Fruit fly (Drosophila melanogaster) whole organism, embryonic: ENCODE data around the gene MSAmiP.
A peak's percentile ranks its signal among the peaks of the same experiment; 100 is the strongest.

ENCODE experiments used
- Antp ChIP-seq: fragments of 200-800 bp; sonication (Bioruptor generic); optimal IDR thresholded peaks from 3 replicates; lab custom pipeline; 2016; ENCODE audit warnings: missing biosample characterization, missing genetic modification characterization
- CG10979 ChIP-seq: fragments of 200-800 bp; sonication (Bioruptor generic); optimal IDR thresholded peaks from 2 replicates; lab custom pipeline; 2018; ENCODE audit warnings: missing biosample characterization, mild to moderate bottlenecking, missing genetic modification characterization, moderate library complexity
- CG11093 ChIP-seq: fragments of 200-800 bp; sonication (Bioruptor generic); IDR thresholded peaks from 3 replicates; pipeline ENCODE4 v1.3.6; 2022; ENCODE audit warnings: missing biosample characterization, missing genetic modification characterization
- CG11504 ChIP-seq: fragments of 200-800 bp; sonication (Bioruptor generic); optimal IDR thresholded peaks from 3 replicates; lab custom pipeline; 2019; ENCODE audit warnings: missing biosample characterization, mild to moderate bottlenecking, missing genetic modification characterization, moderate library complexity
- CG12071 ChIP-seq: fragments of 200-800 bp; sonication (Bioruptor generic); optimal IDR thresholded peaks from 3 replicates; lab custom pipeline; 2018; ENCODE audit warnings: missing biosample characterization, mild to moderate bottlenecking, missing genetic modification characterization
- CG12744 ChIP-seq: fragments of 200-800 bp; sonication (Bioruptor generic); optimal IDR thresholded peaks from 2 replicates; lab custom pipeline; 2016; ENCODE audit warnings: missing biosample characterization, missing genetic modification characterization
- CG13287 ChIP-seq: fragments of 200-800 bp; sonication (Bioruptor generic); IDR thresholded peaks from 2 replicates; pipeline ENCODE4 v1.3.6; 2022; ENCODE audit warnings: missing biosample characterization, missing genetic modification characterization; ENCODE audit not compliant: partially characterized antibody
- CG14014 ChIP-seq: fragments of 200-800 bp; sonication (Bioruptor generic); IDR thresholded peaks from 2 replicates; pipeline ENCODE4 v1.3.6; 2022; ENCODE audit warnings: missing biosample characterization, missing genetic modification characterization
- CG1602 ChIP-seq: fragments of 200-800 bp; sonication (Bioruptor generic); optimal IDR thresholded peaks from 3 replicates; lab custom pipeline; 2016; ENCODE audit warnings: missing biosample characterization, missing genetic modification characterization
- CG1603 ChIP-seq: fragments of 200-800 bp; sonication (Bioruptor generic); optimal IDR thresholded peaks from 2 replicates; lab custom pipeline; 2019; ENCODE audit warnings: missing biosample characterization, mild to moderate bottlenecking, missing genetic modification characterization, moderate library complexity
- CG17328 ChIP-seq: fragments of 200-800 bp; sonication (Bioruptor generic); IDR thresholded peaks from 2 replicates; pipeline ENCODE4 v1.3.6; 2022; ENCODE audit warnings: missing biosample characterization, missing genetic modification characterization
- CG1792 ChIP-seq: fragments of 200-800 bp; sonication (Bioruptor generic); optimal IDR thresholded peaks from 2 replicates; lab custom pipeline; 2016; ENCODE audit warnings: missing biosample characterization, missing genetic modification characterization
- CG18262 ChIP-seq: fragments of 200-800 bp; optimal IDR thresholded peaks from 3 replicates; lab custom pipeline; 2019; ENCODE audit warnings: missing biosample characterization, mild to moderate bottlenecking, missing genetic modification characterization, moderate library complexity
- CG3407 ChIP-seq: fragments of 200-800 bp; sonication (Bioruptor generic); optimal IDR thresholded peaks from 2 replicates; lab custom pipeline; 2018; ENCODE audit warnings: missing biosample characterization, mild to moderate bottlenecking, missing genetic modification characterization
- CG5953 ChIP-seq: fragments of 200-800 bp; sonication (Bioruptor generic); IDR thresholded peaks from 2 replicates; pipeline ENCODE4 v1.3.6; 2022; ENCODE audit warnings: missing biosample characterization, missing genetic modification characterization
- CG7271 ChIP-seq: fragments of 200-800 bp; sonication (Bioruptor generic); optimal IDR thresholded peaks from 2 replicates; lab custom pipeline; 2018; ENCODE audit warnings: missing biosample characterization, mild to moderate bottlenecking, missing genetic modification characterization, moderate library complexity
- CG7556 ChIP-seq: fragments of 200-800 bp; sonication (Bioruptor generic); optimal IDR thresholded peaks from 2 replicates; lab custom pipeline; 2017; ENCODE audit warnings: missing biosample characterization, mild to moderate bottlenecking, missing genetic modification characterization
- CG8765 ChIP-seq: fragments of 200-800 bp; sonication (Bioruptor generic); IDR thresholded peaks from 2 replicates; pipeline ENCODE4 v1.3.6; 2022; ENCODE audit warnings: missing biosample characterization, missing genetic modification characterization
- CG9727 ChIP-seq: fragments of 200-800 bp; sonication (Bioruptor generic); optimal IDR thresholded peaks from 3 replicates; lab custom pipeline; 2017; ENCODE audit warnings: missing biosample characterization, mild to moderate bottlenecking, missing genetic modification characterization
- Camta ChIP-seq: fragments of 200-800 bp; sonication (Bioruptor generic); optimal IDR thresholded peaks from 2 replicates; lab custom pipeline; 2016; ENCODE audit warnings: missing biosample characterization, missing genetic modification characterization
- CrebB ChIP-seq: fragments of 200-800 bp; sonication (Bioruptor generic); optimal IDR thresholded peaks from 3 replicates; lab custom pipeline; 2018; ENCODE audit warnings: missing biosample characterization, mild to moderate bottlenecking, missing genetic modification characterization
- Dbx ChIP-seq: fragments of 200-800 bp; sonication (Bioruptor generic); IDR thresholded peaks from 3 replicates; pipeline ENCODE4 v1.3.6; 2022; ENCODE audit warnings: missing biosample characterization, missing genetic modification characterization
- Fer1 ChIP-seq: fragments of 200-800 bp; sonication (Bioruptor generic); optimal IDR thresholded peaks from 2 replicates; lab custom pipeline; 2017; ENCODE audit warnings: missing biosample characterization, mild to moderate bottlenecking, missing genetic modification characterization
- HLH4C ChIP-seq: fragments of 200-800 bp; sonication (Bioruptor generic); IDR thresholded peaks from 3 replicates; pipeline ENCODE4 v1.3.6; 2022; ENCODE audit warnings: missing biosample characterization, missing genetic modification characterization; ENCODE audit not compliant: partially characterized antibody
- HmgD ChIP-seq: fragments of 200-800 bp; sonication (Bioruptor generic); optimal IDR thresholded peaks from 3 replicates; lab custom pipeline; 2016; ENCODE audit warnings: missing biosample characterization, missing genetic modification characterization
- Lim3 ChIP-seq: fragments of 200-800 bp; sonication (Bioruptor generic); IDR thresholded peaks from 2 replicates; pipeline ENCODE4 v1.3.6; 2022; ENCODE audit warnings: missing biosample characterization, missing genetic modification characterization
- MESR4 ChIP-seq: fragments of 200-800 bp; sonication (Bioruptor generic); optimal IDR thresholded peaks from 2 replicates; lab custom pipeline; 2018; ENCODE audit warnings: missing biosample characterization, mild to moderate bottlenecking, missing genetic modification characterization, moderate library complexity
- NK7.1 ChIP-seq: fragments of 200-800 bp; sonication (Bioruptor generic); optimal IDR thresholded peaks from 3 replicates; lab custom pipeline; 2016; ENCODE audit warnings: missing biosample characterization, missing genetic modification characterization
- NfI ChIP-seq: fragments of 200-800 bp; sonication (Bioruptor generic); optimal IDR thresholded peaks from 3 replicates; lab custom pipeline; 2018; ENCODE audit warnings: missing biosample characterization, mild to moderate bottlenecking, missing genetic modification characterization, moderate library complexity
- Ptx1 ChIP-seq: fragments of 200-800 bp; sonication (Bioruptor generic); IDR thresholded peaks from 2 replicates; pipeline ENCODE4 v1.3.6; 2022; ENCODE audit warnings: missing biosample characterization, missing genetic modification characterization
- Ravus ChIP-seq: fragments of 200-800 bp; sonication (Bioruptor generic); IDR thresholded peaks from 2 replicates; pipeline ENCODE4 v1.3.6; 2022; ENCODE audit warnings: missing biosample characterization, missing genetic modification characterization
- Sin3A ChIP-seq: fragments of >200 bp; optimal IDR thresholded peaks from 2 replicates; lab custom pipeline; 2018
- Xbp1 ChIP-seq: fragments of 200-800 bp; sonication (Bioruptor generic); optimal IDR thresholded peaks from 3 replicates; lab custom pipeline; 2016; ENCODE audit warnings: missing biosample characterization, mild to moderate bottlenecking, missing genetic modification characterization
- ap ChIP-seq: fragments of 200-800 bp; sonication (Bioruptor generic); IDR thresholded peaks from 2 replicates; pipeline ENCODE4 v1.3.6; 2022; ENCODE audit warnings: missing biosample characterization, missing genetic modification characterization
- dmrt11E ChIP-seq: fragments of 200-800 bp; sonication (Bioruptor generic); optimal IDR thresholded peaks from 3 replicates; lab custom pipeline; 2018; ENCODE audit warnings: missing biosample characterization, mild to moderate bottlenecking, missing genetic modification characterization, moderate library complexity
- grau ChIP-seq: fragments of 200-800 bp; optimal IDR thresholded peaks from 3 replicates; lab custom pipeline; 2019; ENCODE audit warnings: missing biosample characterization, mild to moderate bottlenecking, missing genetic modification characterization, moderate library complexity
- gsb ChIP-seq: fragments of 200-800 bp; sonication (Bioruptor generic); IDR thresholded peaks from 2 replicates; pipeline ENCODE4 v1.3.6; 2022; ENCODE audit warnings: missing biosample characterization, missing genetic modification characterization
- hbn ChIP-seq: fragments of 200-800 bp; sonication (Bioruptor generic); IDR thresholded peaks from 2 replicates; pipeline ENCODE4 v1.3.6; 2022; ENCODE audit warnings: missing biosample characterization, missing genetic modification characterization; ENCODE audit not compliant: partially characterized antibody
- jigr1 ChIP-seq: fragments of 200-800 bp; sonication (Bioruptor generic); IDR thresholded peaks from 3 replicates; pipeline ENCODE4 v1.3.6; 2022; ENCODE audit warnings: missing biosample characterization, missing genetic modification characterization
- lola ChIP-seq, 3 experiments: fragments of >200 bp in 2 of 3; fragments of 200-800 bp in 1 of 3; sonication (Bioruptor generic) in 1 of 3; optimal IDR thresholded peaks; 2 replicates each; lab custom pipeline; 2017 to 2019; ENCODE audit warnings: missing biosample characterization in 3 of 3, missing genetic modification characterization in 3 of 3, mild to moderate bottlenecking in 1 of 3, moderate library complexity in 1 of 3
- lov ChIP-seq, 2 experiments: fragments of 200-800 bp in 1 of 2; fragments of >200 bp in 1 of 2; sonication (Bioruptor generic) in 1 of 2; IDR thresholded peaks in 1 of 2; optimal IDR thresholded peaks in 1 of 2; 2 replicates in 1 of 2; 3 replicates in 1 of 2; pipeline versions ENCODE4 v1.3.6 to Lab custom; 2017 to 2022; ENCODE audit warnings: missing biosample characterization in 1 of 2, missing genetic modification characterization in 1 of 2
- nerfin-1 ChIP-seq: fragments of 200-800 bp; sonication (Bioruptor generic); optimal IDR thresholded peaks from 3 replicates; lab custom pipeline; 2019; ENCODE audit warnings: missing biosample characterization, mild to moderate bottlenecking, missing genetic modification characterization, moderate library complexity
- oc ChIP-seq: fragments of 200-800 bp; sonication (Bioruptor generic); optimal IDR thresholded peaks from 2 replicates; lab custom pipeline; 2018; ENCODE audit warnings: missing biosample characterization, mild to moderate bottlenecking, missing genetic modification characterization, moderate library complexity
- p53 ChIP-seq: fragments of 200-800 bp; sonication (Bioruptor generic); optimal IDR thresholded peaks from 2 replicates; lab custom pipeline; 2016; ENCODE audit warnings: missing biosample characterization, missing genetic modification characterization
- pros ChIP-seq: fragments of 200-800 bp; sonication (Bioruptor generic); optimal IDR thresholded peaks from 3 replicates; lab custom pipeline; 2019; ENCODE audit warnings: missing biosample characterization, mild to moderate bottlenecking, missing genetic modification characterization, moderate library complexity
- repo ChIP-seq: fragments of 200-800 bp; sonication (Bioruptor generic); optimal IDR thresholded peaks from 2 replicates; lab custom pipeline; 2016; ENCODE audit warnings: missing biosample characterization, missing genetic modification characterization
- row ChIP-seq: fragments of 200-800 bp; sonication (Bioruptor generic); IDR thresholded peaks from 3 replicates; pipeline ENCODE4 v1.3.6; 2022; ENCODE audit warnings: missing biosample characterization, missing genetic modification characterization
- sc ChIP-seq, 3 experiments: fragments of >200 bp in 2 of 3; fragments of 200-800 bp in 1 of 3; sonication (Bioruptor generic) in 1 of 3; optimal IDR thresholded peaks; 2 replicates in 2 of 3; 3 replicates in 1 of 3; lab custom pipeline; 2017; ENCODE audit warnings: mild to moderate bottlenecking in 1 of 3, missing biosample characterization in 1 of 3, missing genetic modification characterization in 1 of 3, missing genetic modification reagents in 1 of 3
- shn ChIP-seq: fragments of 200-800 bp; sonication (Bioruptor generic); optimal IDR thresholded peaks from 3 replicates; lab custom pipeline; 2016; ENCODE audit warnings: missing biosample characterization, missing genetic modification characterization
- unc-4 ChIP-seq: fragments of 200-800 bp; sonication (Bioruptor generic); IDR thresholded peaks from 2 replicates; pipeline ENCODE4 v1.3.6; 2022; ENCODE audit warnings: missing biosample characterization, missing genetic modification characterization; ENCODE audit not compliant: partially characterized antibody
- wek ChIP-seq: fragments of 200-800 bp; sonication (Bioruptor generic); optimal IDR thresholded peaks from 3 replicates; lab custom pipeline; 2018; ENCODE audit warnings: missing biosample characterization, mild to moderate bottlenecking, missing genetic modification characterization, moderate library complexity

Gene MSAmiP

dm6 chr3R:16843472-16843871, 52.6 kb downstream of the MSAmiP start (continued):
- no peak for TF ChIP-seq wek (GFP tag; lab: Kevin White, UChicago)
- no peak for TF ChIP-seq NK7.1 (GFP tag; lab: Kevin White, UChicago)
- no peak for TF ChIP-seq Ravus (GFP tag; lab: Robert Waterston, UW)
- TF ChIP-seq CG1602 (GFP tag; lab: Kevin White, UChicago) = no peak
- no peak for TF ChIP-seq sc (optimal IDR thresholded peaks at IDR 0.05; lab: Kevin White, UChicago)
- no peak for TF ChIP-seq sc (GFP tag; optimal IDR thresholded peaks at IDR 0.05; lab: Kevin White, UChicago)
- no peak for TF ChIP-seq Fer1
- no peak for TF ChIP-seq p53 (GFP tag; lab: Kevin White, UChicago)
- no peak for TF ChIP-seq lov (optimal IDR thresholded peaks at IDR 0.05; lab: Kevin White, UChicago)
- TF ChIP-seq lov (GFP tag; IDR thresholded peaks at IDR 0.05; lab: Robert Waterston, UW) = no peak
- no peak for TF ChIP-seq jigr1 (GFP tag; lab: Robert Waterston, UW)
- TF ChIP-seq CG12071 (GFP tag; lab: Kevin White, UChicago) = no peak
- no peak for TF ChIP-seq Camta
- peak; percentile 56 for TF ChIP-seq CG18262
- TF ChIP-seq Sin3A (lab: Kevin White, UChicago) = no peak
- peak; percentile 30; the same call in 1 of the 3 replicates for TF ChIP-seq row (GFP tag; lab: Robert Waterston, UW)
- TF ChIP-seq Ptx1 (GFP tag; lab: Robert Waterston, UW) = no peak
- TF ChIP-seq CG12744 (GFP tag; lab: Kevin White, UChicago) = no peak
- no peak for TF ChIP-seq nerfin-1 (tag; lab: Kevin White, UChicago)
- peak; percentile 11 for TF ChIP-seq CG11504 (tag; lab: Kevin White, UChicago)
- no peak for TF ChIP-seq NfI (GFP tag; lab: Kevin White, UChicago)
- no peak for TF ChIP-seq HLH4C
- TF ChIP-seq CG11093 (GFP tag; lab: Robert Waterston, UW) = no peak
- no peak for TF ChIP-seq CG7271 (tag; lab: Kevin White, UChicago)
- no peak for TF ChIP-seq shn (GFP tag; lab: Kevin White, UChicago)
- peak in 1 of 3 experiments; percentile 4 for TF ChIP-seq lola (GFP tag; optimal IDR thresholded peaks at IDR 0.05; lab: Kevin White, UChicago)
- TF ChIP-seq CG1792 (GFP tag; lab: Kevin White, UChicago) = no peak
- no peak for TF ChIP-seq gsb (GFP tag; lab: Robert Waterston, UW)
- TF ChIP-seq oc = no peak
- no peak for TF ChIP-seq CG13287 (GFP tag; lab: Robert Waterston, UW)
- TF ChIP-seq CG5953 (GFP tag; lab: Robert Waterston, UW) = no peak
- TF ChIP-seq CG7556 = no peak
- TF ChIP-seq CG10979 = peak; percentile 27
- TF ChIP-seq dmrt11E = peak; percentile 32
- TF ChIP-seq Dbx (GFP tag; lab: Robert Waterston, UW) = no peak
- no peak for TF ChIP-seq hbn (GFP tag; lab: Robert Waterston, UW)
- no peak for TF ChIP-seq unc-4
- TF ChIP-seq CG1603 (tag; lab: Kevin White, UChicago) = no peak
- 0 out of 2 replicates have a peak, but pooled peaks have one; percentile 19 for TF ChIP-seq CG17328
- no peak for TF ChIP-seq CG8765
- no peak for TF ChIP-seq repo (GFP tag; lab: Kevin White, UChicago)
- no peak for TF ChIP-seq CG3407 (GFP tag; lab: Kevin White, UChicago)
- no peak for TF ChIP-seq CG14014 (GFP tag; lab: Robert Waterston, UW)
- TF ChIP-seq Antp = no peak
- no peak for TF ChIP-seq Xbp1 (GFP tag; lab: Kevin White, UChicago)
- TF ChIP-seq ap (GFP tag; lab: Robert Waterston, UW) = no peak
- no peak for TF ChIP-seq HmgD (GFP tag; lab: Kevin White, UChicago)
- TF ChIP-seq MESR4 (GFP tag; lab: Kevin White, UChicago) = no peak
- no peak for TF ChIP-seq CG9727
- TF ChIP-seq grau = no peak
- TF ChIP-seq Lim3 (GFP tag; lab: Robert Waterston, UW) = no peak
- TF ChIP-seq pros (GFP tag; lab: Kevin White, UChicago) = no peak
- no peak for TF ChIP-seq CrebB (tag; lab: Kevin White, UChicago)
